Worm (Caenorhabditis elegans) whole organism, L1 larva: ENCODE measurements around the gene dpy-13.
"Not testable (repeated sequence)": the region's sequence is repeated elsewhere in the genome, so short reads cannot be mapped to it uniquely, and the experiment has no call there.

Experiments used
- C34B4.2 ChIP-seq: sonication (generic microtip); optimal IDR thresholded peaks from 2 replicates; lab custom pipeline; 2017; ENCODE audit warnings: mild to moderate bottlenecking, missing genetic modification characterization, missing compliant biosample characterization
- Y116A8C.19 ChIP-seq: sonication (generic microtip); optimal IDR thresholded peaks from 2 replicates; lab custom pipeline; 2016; ENCODE audit warnings: missing compliant biosample characterization, missing genetic modification characterization, borderline replicate concordance
- aha-1 ChIP-seq: fragments of 150-350 bp; optimal IDR thresholded peaks from 2 replicates; lab custom pipeline; 2014; ENCODE audit warnings: missing biosample characterization, missing genetic modification characterization
- aly-2 ChIP-seq: fragments of 150-350 bp; optimal IDR thresholded peaks from 2 replicates; lab custom pipeline; 2014; ENCODE audit warnings: missing biosample characterization, missing genetic modification characterization
- ceh-63 ChIP-seq: fragments of 200-800 bp; sonication (Bioruptor generic); optimal IDR thresholded peaks from 2 replicates; lab custom pipeline; 2018; ENCODE audit warnings: mild to moderate bottlenecking, missing genetic modification characterization, missing compliant biosample characterization
- ceh-90 ChIP-seq: sonication (generic microtip); optimal IDR thresholded peaks from 2 replicates; lab custom pipeline; 2016; ENCODE audit warnings: missing genetic modification characterization, missing compliant biosample characterization
- dpl-1 ChIP-seq, 3 experiments: fragments of 150-350 bp in 2 of 3; sonication (generic microtip) in 1 of 3; optimal IDR thresholded peaks; 2 replicates each; lab custom pipeline; 2014 to 2017; ENCODE audit warnings: missing biosample characterization in 3 of 3, missing genetic modification characterization in 3 of 3, missing genetic modification reagents in 3 of 3
- dsc-1 ChIP-seq: sonication (generic microtip); optimal IDR thresholded peaks from 2 replicates; lab custom pipeline; 2016; ENCODE audit warnings: mild to moderate bottlenecking, missing genetic modification characterization, missing compliant biosample characterization
- efl-1 ChIP-seq, 4 experiments: fragments of 150-350 bp; optimal IDR thresholded peaks in 3 of 4; peaks in 1 of 4; 1 replicate in 1 of 4; 2 replicates in 3 of 4; lab custom pipeline; 2014; ENCODE audit warnings: missing biosample characterization in 2 of 4, missing genetic modification characterization in 2 of 4, missing genetic modification reagents in 2 of 4
- egl-13 ChIP-seq: sonication (generic microtip); optimal IDR thresholded peaks from 2 replicates; lab custom pipeline; 2016; ENCODE audit warnings: missing genotype, missing genetic modification reagents, missing genetic modification characterization, missing compliant biosample characterization
- egl-27 ChIP-seq, 2 experiments: fragments of 150-350 bp in 1 of 2; sonication (generic microtip); optimal IDR thresholded peaks; 3 replicates each; lab custom pipeline; 2017 to 2018; ENCODE audit warnings: missing biosample characterization in 2 of 2, missing genetic modification characterization in 2 of 2, missing genetic modification reagents in 2 of 2
- fkh-4 ChIP-seq: sonication (generic microtip); optimal IDR thresholded peaks from 2 replicates; lab custom pipeline; 2016; ENCODE audit warnings: missing compliant biosample characterization, missing genetic modification characterization, borderline replicate concordance
- fkh-8 ChIP-seq: sonication (generic microtip); optimal IDR thresholded peaks from 2 replicates; lab custom pipeline; 2016; ENCODE audit warnings: mild to moderate bottlenecking, missing genetic modification characterization, missing compliant biosample characterization
- hlh-17 ChIP-seq: fragments of 200-800 bp; sonication (Bioruptor generic); optimal IDR thresholded peaks from 2 replicates; lab custom pipeline; 2018; ENCODE audit warnings: missing genetic modification characterization, mild to moderate bottlenecking, missing compliant biosample characterization, moderate library complexity, borderline replicate concordance
- hpl-2 ChIP-seq: fragments of 150-350 bp; optimal IDR thresholded peaks from 2 replicates; lab custom pipeline; 2014; ENCODE audit warnings: missing biosample characterization, missing genetic modification reagents, missing genetic modification characterization
- lin-14 ChIP-seq: fragments of 200-800 bp; sonication (Bioruptor generic); optimal IDR thresholded peaks from 2 replicates; lab custom pipeline; 2018; ENCODE audit warnings: mild to moderate bottlenecking, missing genetic modification characterization, moderate library complexity, missing compliant biosample characterization
- lin-15B ChIP-seq: fragments of 150-350 bp; sonication (generic microtip); optimal IDR thresholded peaks from 3 replicates; lab custom pipeline; 2014; ENCODE audit warnings: missing biosample characterization, missing genetic modification characterization
- lin-35 ChIP-seq, 2 experiments: fragments of 150-350 bp; optimal IDR thresholded peaks; 2 replicates each; lab custom pipeline; 2014; ENCODE audit warnings: missing biosample characterization in 2 of 2, missing genetic modification characterization in 2 of 2, missing genetic modification reagents in 2 of 2
- mab-9 ChIP-seq: fragments of 200-800 bp; sonication (Bioruptor generic); IDR thresholded peaks from 2 replicates; pipeline ENCODE4 v1.3.6; 2022; ENCODE audit warnings: missing genetic modification reagents, missing genetic modification characterization, missing compliant biosample characterization
- mdl-1 ChIP-seq, 2 experiments: fragments of 150-350 bp; optimal IDR thresholded peaks; 2 replicates each; lab custom pipeline; 2014 to 2017; ENCODE audit warnings: missing biosample characterization in 2 of 2, missing genetic modification characterization in 2 of 2, inconsistent platforms in 1 of 2
- nhr-12 ChIP-seq: sonication (generic microtip); optimal IDR thresholded peaks from 2 replicates; lab custom pipeline; 2017; ENCODE audit warnings: missing biosample characterization, missing genetic modification characterization
- nhr-20 ChIP-seq: sonication (generic microtip); optimal IDR thresholded peaks from 2 replicates; lab custom pipeline; 2016; ENCODE audit warnings: mild to moderate bottlenecking, missing genetic modification characterization, missing compliant biosample characterization
- nhr-237 ChIP-seq: fragments of 150-350 bp; optimal IDR thresholded peaks from 2 replicates; lab custom pipeline; 2014; ENCODE audit warnings: missing biosample characterization, missing genetic modification characterization
- nhr-28 ChIP-seq: fragments of 150-350 bp; optimal IDR thresholded peaks from 2 replicates; lab custom pipeline; 2014; ENCODE audit warnings: missing biosample characterization, missing genetic modification characterization
- nhr-71 ChIP-seq: sonication (generic microtip); optimal IDR thresholded peaks from 2 replicates; lab custom pipeline; 2016; ENCODE audit warnings: mild to moderate bottlenecking, missing genetic modification characterization, moderate library complexity, missing compliant biosample characterization
- nhr-84 ChIP-seq: sonication (generic microtip); optimal IDR thresholded peaks from 2 replicates; lab custom pipeline; 2017; ENCODE audit warnings: missing biosample characterization, missing genetic modification characterization
- nhr-85 ChIP-seq: sonication (generic microtip); peaks from one replicate; lab custom pipeline; 2016; ENCODE audit warnings: missing genetic modification characterization, inconsistent platforms, missing compliant biosample characterization
- nhr-90 ChIP-seq: sonication (generic microtip); optimal IDR thresholded peaks from 2 replicates; lab custom pipeline; 2016; ENCODE audit warnings: mild to moderate bottlenecking, missing genetic modification characterization, missing compliant biosample characterization; ENCODE audit not compliant: poor library complexity
- pag-3 ChIP-seq: sonication (generic microtip); optimal IDR thresholded peaks from 2 replicates; lab custom pipeline; 2017; ENCODE audit warnings: missing genetic modification characterization, mild to moderate bottlenecking, missing compliant biosample characterization, antibody characterized with exemption, borderline replicate concordance; ENCODE audit not compliant: insufficient read depth
- skn-1 ChIP-seq: fragments of 150-350 bp; optimal IDR thresholded peaks from 2 replicates; lab custom pipeline; 2014; ENCODE audit warnings: missing biosample characterization, missing genetic modification characterization
- snu-23 ChIP-seq: sonication (generic microtip); optimal IDR thresholded peaks from 2 replicates; lab custom pipeline; 2016; ENCODE audit warnings: missing genetic modification characterization, missing compliant biosample characterization
- tbx-2 ChIP-seq: sonication (generic microtip); optimal IDR thresholded peaks from 2 replicates; lab custom pipeline; 2016; ENCODE audit warnings: missing genetic modification characterization, missing compliant biosample characterization
- tlp-1 ChIP-seq: fragments of 150-350 bp; optimal IDR thresholded peaks from 2 replicates; lab custom pipeline; 2014; ENCODE audit warnings: missing biosample characterization, missing genetic modification characterization
- unc-98 ChIP-seq: fragments of 200-800 bp; sonication (Bioruptor generic); IDR thresholded peaks from 2 replicates; pipeline ENCODE4 v1.3.6; 2022; ENCODE audit warnings: missing genetic modification characterization, missing compliant biosample characterization
- vab-15 ChIP-seq: sonication (generic microtip); optimal IDR thresholded peaks from 2 replicates; lab custom pipeline; 2017; ENCODE audit warnings: missing genotype, mild to moderate bottlenecking, missing genetic modification characterization, missing compliant biosample characterization
- zag-1 ChIP-seq: fragments of 150-350 bp; optimal IDR thresholded peaks from 2 replicates; lab custom pipeline; 2014; ENCODE audit warnings: missing biosample characterization, missing genetic modification characterization
- zip-4 ChIP-seq: fragments of 200-800 bp; sonication (Bioruptor generic); optimal IDR thresholded peaks from 2 replicates; lab custom pipeline; 2018; ENCODE audit warnings: mild to moderate bottlenecking, missing genetic modification characterization, moderate library complexity, missing compliant biosample characterization
- ztf-11 ChIP-seq, 2 experiments: sonication (generic microtip); optimal IDR thresholded peaks; 2 replicates each; lab custom pipeline; 2016 to 2017; ENCODE audit warnings: missing genetic modification characterization in 2 of 2, missing biosample characterization in 1 of 2, missing compliant biosample characterization in 1 of 2

dpy-13 gene

DNA sequence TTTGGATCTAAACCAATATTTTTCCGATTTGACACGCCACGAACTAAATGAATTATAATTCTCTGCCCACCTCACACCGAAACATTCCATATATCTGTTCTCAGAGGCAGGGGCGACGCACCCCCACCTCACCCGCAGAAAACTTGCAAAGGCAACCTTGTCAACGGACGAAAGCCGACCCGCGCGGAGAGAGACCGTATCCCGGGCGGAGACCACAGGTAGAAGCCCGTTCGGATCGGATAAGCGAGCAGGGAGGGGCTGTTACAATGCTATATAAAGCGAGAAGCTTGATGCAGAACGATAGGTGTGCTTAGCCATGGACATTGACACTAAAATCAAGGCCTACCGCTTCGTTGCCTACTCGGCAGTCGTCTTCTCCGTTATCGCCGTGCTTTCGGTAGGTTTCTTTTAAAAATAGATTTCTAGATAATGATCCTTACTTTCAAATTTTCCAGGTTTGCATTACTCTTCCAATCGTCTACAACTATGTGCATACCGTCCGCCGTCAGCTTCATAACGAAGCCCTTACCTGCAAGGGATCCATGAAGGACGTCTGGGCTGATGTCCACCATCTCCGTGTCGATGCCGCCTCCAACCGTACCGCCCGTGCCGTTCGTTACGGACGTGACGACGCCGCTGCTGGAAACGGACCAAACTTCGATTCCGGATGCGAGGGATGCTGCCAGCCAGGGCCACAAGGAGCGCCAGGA, at the start of gene dpy-13, which contains the start of gene zipt-2.2:
dpy-13 (plus strand) TSS at position 300 of the 710 bp plus-strand sequence.
zipt-2.2 (minus strand) TSS at position 51 of the 710 bp plus-strand sequence.
- TF ChIP-seq snu-23: no peak
- no peak for TF ChIP-seq nhr-90 (tag; lab: Kevin White, UChicago)
- no peak for TF ChIP-seq Y116A8C.19 (tag; lab: Kevin White, UChicago)
- TF ChIP-seq hlh-17: no peak
- no peak for TF ChIP-seq mdl-1 (tag; optimal IDR thresholded peaks at IDR 0.05; lab: Kevin White, UChicago)
- no peak for TF ChIP-seq zag-1
- TF ChIP-seq unc-98: no peak
- TF ChIP-seq nhr-71: no peak
- TF ChIP-seq nhr-84 (tag; lab: Kevin White, UChicago): no peak
- TF ChIP-seq pag-3 (tag; lab: Kevin White, UChicago): no peak
- no peak for TF ChIP-seq dsc-1 (tag; lab: Kevin White, UChicago)
- no peak for TF ChIP-seq ceh-90 (tag; lab: Kevin White, UChicago)
- no peak for TF ChIP-seq hpl-2 (GFP tag; lab: Kevin White, UChicago)
- no peak for TF ChIP-seq fkh-4 (tag; lab: Kevin White, UChicago)
- no peak for TF ChIP-seq mab-9 (GFP tag; lab: Robert Waterston, UW)
- TF ChIP-seq egl-13: no peak

DNA sequence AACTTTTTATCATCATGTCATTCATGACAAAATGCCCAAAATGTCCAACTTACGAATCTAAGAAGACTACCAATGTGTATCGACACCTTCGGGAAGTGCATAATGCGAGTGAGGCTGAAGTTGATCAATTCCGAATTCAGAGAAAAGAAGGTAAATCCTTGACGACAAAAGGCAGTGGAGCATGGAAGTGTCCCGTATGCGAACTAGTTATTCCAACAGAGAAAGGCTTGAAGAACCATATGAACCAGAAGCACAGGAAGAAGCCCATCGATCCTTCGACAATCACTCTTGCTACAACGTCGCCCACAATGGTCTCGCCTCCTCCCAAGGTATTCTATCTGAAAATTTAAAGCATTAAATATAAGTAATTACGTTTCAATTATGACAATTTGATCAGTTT, 49.3 kb upstream of the dpy-13 start, which contains the start of gene K08D10.11:
K08D10.11 (minus strand) TSS at position 101 of the 400 bp plus-strand sequence.
- TF ChIP-seq vab-15; zip-4 (GFP tag; lab: Kevin White, UChicago); egl-27 (tag; optimal IDR thresholded peaks at IDR 0.05; lab: Kevin White, UChicago): not testable (repeated sequence)

ce11 chrIV:4196729-4197128, 38.7 kb upstream of the dpy-13 start, which contains the start of gene K06B9.6:
Gene K06B9.6, minus strand, starts transcription at chrIV:4196829.
- TF ChIP-seq nhr-71; lin-15B (tag; lab: Kevin White, UChicago); zag-1: not testable (repeated sequence)

DNA sequence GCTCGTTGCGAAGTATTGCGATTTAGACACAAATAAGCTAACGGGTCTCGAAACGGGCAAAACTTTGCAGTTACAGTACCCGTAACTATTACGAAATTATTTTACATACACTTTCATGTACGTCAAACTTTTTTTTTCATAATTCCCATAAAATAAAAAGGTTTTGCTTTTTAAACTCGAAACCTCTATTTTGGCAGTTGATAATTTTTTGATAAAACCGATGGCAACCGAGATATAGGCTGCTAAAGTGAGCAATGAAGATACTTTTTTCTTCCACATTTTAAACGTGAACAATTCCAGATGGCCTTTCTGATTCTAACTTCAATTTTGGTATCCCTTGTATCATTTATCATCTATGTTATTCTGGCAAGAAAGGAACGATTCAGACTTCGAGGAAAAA, 38.2 kb upstream of the dpy-13 start, which contains the start of gene cyp-25A6:
cyp-25A6 (plus strand) TSS at position 301 of the 400 bp plus-strand sequence.
- not testable (repeated sequence) for TF ChIP-seq tlp-1; tbx-2; lin-35 (GFP tag; optimal IDR thresholded peaks at IDR 0.05; lab: Kevin White, UChicago)

- TF ChIP-seq fkh-8 (tag; lab: Kevin White, UChicago) (peak; percentile 21), nhr-28 (no peak)
- TF ChIP-seq, all 84 proteins: peak for 1
Observed at ce11 chrIV:4204275-4204674, 31.1 kb upstream of the dpy-13 start, which contains the start of gene pax-2. Gene pax-2, minus strand, starts transcription at chrIV:4204375.

ce11 chrIV:4207088-4207487, 28.3 kb upstream of the dpy-13 start, which contains the start of gene osgn-1:
Gene osgn-1, plus strand, starts transcription at chrIV:4207388.
- TF ChIP-seq lin-15B (tag; lab: Kevin White, UChicago) (no peak), nhr-20 (tag; lab: Kevin White, UChicago) (no peak), ceh-63 (GFP tag; lab: Kevin White, UChicago) (no peak), C34B4.2 (tag; lab: Kevin White, UChicago) (no peak), zag-1 (no peak), lin-14 (no peak), dpl-1 (GFP tag; optimal IDR thresholded peaks at IDR 0.05; lab: Kevin White, UChicago) (no peak), aly-2 (tag; lab: Kevin White, UChicago) (no peak), skn-1 (tag; lab: Kevin White, UChicago) (no peak), nhr-237 (no peak), nhr-12 (tag; lab: Kevin White, UChicago) (no peak), ztf-11 (tag; optimal IDR thresholded peaks at IDR 0.05; lab: Kevin White, UChicago) (no peak), unc-98 (no peak), fkh-8 (tag; lab: Kevin White, UChicago) (no peak), nhr-85 (tag; lab: Kevin White, UChicago) (no peak), efl-1 (optimal IDR thresholded peaks at IDR 0.05; lab: Kevin White, UChicago) (no peak), efl-1 (GFP tag; optimal IDR thresholded peaks at IDR 0.05 in 1 of 2; lab: Kevin White, UChicago) (no peak), aha-1 (tag; lab: Kevin White, UChicago) (no peak), egl-13 (no peak), Y116A8C.19 (tag; lab: Kevin White, UChicago) (no peak), lin-35 (GFP tag; optimal IDR thresholded peaks at IDR 0.05; lab: Kevin White, UChicago) (no peak)
